Worm (Caenorhabditis elegans) whole organism, mixed stage, embryonic: ENCODE measurements around the gene trpp-1.

Experiments
- blmp-1 ChIP-seq: fragments of 150-350 bp; optimal IDR thresholded peaks from 2 replicates; lab custom pipeline; 2014; ENCODE audit warnings: missing biosample characterization, missing genetic modification characterization
- ceh-43 ChIP-seq: fragments of 200-800 bp; sonication (Bioruptor generic); optimal IDR thresholded peaks from 2 replicates; lab custom pipeline; 2018; ENCODE audit warnings: mild to moderate bottlenecking, missing genetic modification characterization, moderate library complexity, missing compliant biosample characterization
- elt-3 ChIP-seq: fragments of 150-350 bp; optimal IDR thresholded peaks from 2 replicates; lab custom pipeline; 2014; ENCODE audit warnings: missing biosample characterization, missing genetic modification characterization
- lin-13 ChIP-seq: fragments of 150-350 bp; optimal IDR thresholded peaks from 2 replicates; lab custom pipeline; 2014; ENCODE audit warnings: missing biosample characterization, missing genetic modification characterization
- lsy-2 ChIP-seq: fragments of 150-350 bp; optimal IDR thresholded peaks from 2 replicates; lab custom pipeline; 2014; ENCODE audit warnings: missing biosample characterization, missing genetic modification characterization
- nhr-12 ChIP-seq: fragments of 150-350 bp; optimal IDR thresholded peaks from 2 replicates; lab custom pipeline; 2014; ENCODE audit warnings: missing biosample characterization, missing genetic modification characterization
- nhr-237 ChIP-seq: fragments of 150-350 bp; optimal IDR thresholded peaks from 2 replicates; lab custom pipeline; 2014; ENCODE audit warnings: missing biosample characterization, missing genetic modification characterization
- nhr-76 ChIP-seq: sonication (generic microtip); optimal IDR thresholded peaks from 2 replicates; lab custom pipeline; 2017; ENCODE audit warnings: missing biosample characterization, missing genetic modification characterization
- unc-39 ChIP-seq: fragments of 150-350 bp; optimal IDR thresholded peaks from 2 replicates; lab custom pipeline; 2014; ENCODE audit warnings: missing biosample characterization, missing genetic modification characterization
- unc-62 ChIP-seq: fragments of 150-350 bp; optimal IDR thresholded peaks from 2 replicates; lab custom pipeline; 2014; ENCODE audit warnings: missing biosample characterization, missing genetic modification reagents, missing genetic modification characterization
- ztf-11 ChIP-seq: fragments of 150-350 bp; optimal IDR thresholded peaks from 2 replicates; lab custom pipeline; 2014; ENCODE audit warnings: missing biosample characterization, missing genetic modification characterization

DNA sequence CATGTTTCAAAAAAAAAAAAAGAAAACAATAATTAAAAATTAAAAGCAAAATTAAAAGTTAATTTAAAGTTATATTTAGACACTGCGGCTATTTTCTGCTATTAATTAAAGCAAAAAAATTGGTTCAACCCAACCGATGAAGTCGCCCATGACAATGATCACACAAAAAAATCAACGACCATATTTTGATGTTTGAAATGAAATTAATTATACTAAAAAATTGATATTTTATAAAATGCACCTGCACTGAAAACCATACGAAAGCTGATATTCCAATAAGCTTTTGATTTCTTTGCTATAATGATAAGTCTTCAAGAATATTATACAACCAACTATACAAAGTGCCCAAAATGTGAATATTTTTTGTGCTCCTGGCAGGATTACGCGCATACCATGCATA, 18.2 kb downstream of the trpp-1 start, which contains the start of gene srh-80:
- TF ChIP-seq nhr-76 (no peak), ceh-43 (no peak), lsy-2 (tag; lab: Kevin White, UChicago) (no peak), lin-13 (tag; lab: Kevin White, UChicago) (no peak), blmp-1 (no peak), unc-39 (tag; lab: Kevin White, UChicago) (no peak), nhr-12 (no peak), ztf-11 (tag; lab: Kevin White, UChicago) (no peak), nhr-237 (tag; lab: Kevin White, UChicago) (no peak), elt-3 (tag; lab: Kevin White, UChicago) (no peak), unc-62 (GFP tag; lab: Kevin White, UChicago) (no peak)
